Worm (Caenorhabditis elegans) whole organism, L1 larva: Measurements from ENCODE around the gene rpl-21.

Experiments
- ces-1 ChIP-seq: fragments of 150-350 bp; optimal IDR thresholded peaks from 2 replicates; lab custom pipeline; 2014; ENCODE audit warnings: missing biosample characterization, missing genetic modification reagents, missing genetic modification characterization
- fkh-10 ChIP-seq: sonication (generic microtip); optimal IDR thresholded peaks from 2 replicates; lab custom pipeline; 2017; ENCODE audit warnings: missing biosample characterization, missing genetic modification reagents, missing genetic modification characterization
- fkh-4 ChIP-seq: sonication (generic microtip); optimal IDR thresholded peaks from 2 replicates; lab custom pipeline; 2016; ENCODE audit warnings: missing compliant biosample characterization, missing genetic modification characterization, borderline replicate concordance
- grh-1 ChIP-seq: fragments of 200-800 bp; sonication (Bioruptor generic); IDR thresholded peaks from 2 replicates; pipeline ENCODE4 v1.3.6; 2022; ENCODE audit warnings: missing genetic modification reagents, missing genetic modification characterization, missing compliant biosample characterization
- nhr-47 ChIP-seq: sonication (generic microtip); optimal IDR thresholded peaks from 2 replicates; lab custom pipeline; 2016; ENCODE audit warnings: mild to moderate bottlenecking, missing genetic modification characterization, moderate library complexity, missing compliant biosample characterization
- nhr-77 ChIP-seq: fragments of 150-350 bp; optimal IDR thresholded peaks from 2 replicates; lab custom pipeline; 2014; ENCODE audit warnings: missing biosample characterization, missing genetic modification characterization
- pag-3 ChIP-seq: sonication (generic microtip); optimal IDR thresholded peaks from 2 replicates; lab custom pipeline; 2017; ENCODE audit warnings: missing genetic modification characterization, mild to moderate bottlenecking, missing compliant biosample characterization, antibody characterized with exemption, borderline replicate concordance; ENCODE audit not compliant: insufficient read depth
- pqm-1 ChIP-seq: sonication (generic microtip); optimal IDR thresholded peaks from 3 replicates; lab custom pipeline; 2017; ENCODE audit warnings: missing biosample characterization, missing genetic modification characterization
- sptf-1 ChIP-seq: fragments of 150-350 bp; optimal IDR thresholded peaks from 2 replicates; lab custom pipeline; 2014; ENCODE audit warnings: missing biosample characterization, missing genetic modification characterization
- unc-62 ChIP-seq: fragments of 150-350 bp; optimal IDR thresholded peaks from 2 replicates; lab custom pipeline; 2014; ENCODE audit warnings: missing biosample characterization, missing genetic modification reagents, missing genetic modification characterization

ce11 chrIII:8132496-8132895, 2.5 kb upstream of the rpl-21 start:
- TF ChIP-seq grh-1 (GFP tag; lab: Robert Waterston, UW), result no peak
- TF ChIP-seq ces-1 (GFP tag; lab: Kevin White, UChicago), result no peak
- TF ChIP-seq sptf-1 (tag; lab: Kevin White, UChicago), result no peak
- TF ChIP-seq pqm-1 (tag; lab: Kevin White, UChicago), result no peak
- no peak for TF ChIP-seq fkh-10
- no peak for TF ChIP-seq fkh-4 (tag; lab: Kevin White, UChicago)
- no peak for TF ChIP-seq nhr-47
- no peak for TF ChIP-seq nhr-77 (tag; lab: Kevin White, UChicago)
- no peak for TF ChIP-seq unc-62 (GFP tag; lab: Kevin White, UChicago)
- TF ChIP-seq pag-3 (tag; lab: Kevin White, UChicago), result no peak
